Fruit fly (Drosophila melanogaster): ENCODE measurements around the gene CG4502.

Gene CG4502

DNA sequence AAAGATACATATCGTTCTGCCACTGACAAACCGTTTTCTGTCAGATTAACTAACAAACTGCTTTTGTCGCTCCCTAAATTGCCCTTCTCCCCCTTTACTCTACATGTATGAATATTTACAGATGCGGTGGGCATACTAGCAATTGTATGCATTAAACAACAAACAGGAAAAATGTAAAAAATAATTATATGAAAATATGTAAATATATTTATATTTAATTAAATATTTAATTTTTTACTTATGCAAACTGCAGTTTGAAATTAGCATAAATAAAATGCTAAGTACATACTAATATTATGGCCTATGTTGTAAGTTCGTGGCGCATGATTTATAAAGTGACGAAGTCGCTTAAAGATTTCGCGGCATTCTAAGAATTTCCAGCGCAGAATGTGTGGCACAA lies 53.3 kb downstream of the CG4502 start (continued):
- no peak for TF ChIP-seq prd (optimal IDR thresholded peaks at IDR 0.05)
- TF ChIP-seq prd (GFP tag; IDR thresholded peaks at IDR 0.05), result peak; percentile 50
- TF ChIP-seq slbo (GFP tag; IDR thresholded peaks at IDR 0.05), result 0 out of 2 replicates have a peak, but pooled peaks have one; percentile 15
- TF ChIP-seq Lpt (GFP tag; optimal IDR thresholded peaks at IDR 0.05), result no peak
- peak; percentile 50 for TF ChIP-seq salm (tag; optimal IDR thresholded peaks at IDR 0.05)
- TF ChIP-seq CG9876 (GFP tag; optimal IDR thresholded peaks at IDR 0.05), result no peak
- TF ChIP-seq trh (GFP tag; optimal IDR thresholded peaks at IDR 0.05), result no peak
- no peak for TF ChIP-seq z (GFP tag; IDR thresholded peaks at IDR 0.05)
- no peak for TF ChIP-seq CG4707 (GFP tag; optimal IDR thresholded peaks at IDR 0.05)
- TF ChIP-seq Gug (GFP tag; IDR thresholded peaks at IDR 0.05), result no peak
- TF ChIP-seq Ets65A (GFP tag), result no peak
- TF ChIP-seq CG18011 (GFP tag; optimal IDR thresholded peaks at IDR 0.05), result no peak
- no peak for TF ChIP-seq CG42726 (GFP tag; IDR thresholded peaks at IDR 0.05; ENCODE audit: partially characterized antibody)
- peak in 1 of 2 experiments; percentile 62 for TF ChIP-seq bsh (GFP tag; optimal IDR thresholded peaks at IDR 0.05)
- TF ChIP-seq Dref (GFP tag; IDR thresholded peaks at IDR 0.05), result no peak
- TF ChIP-seq HLH54F (GFP tag; optimal IDR thresholded peaks at IDR 0.05), result no peak
- peak; percentile 30 for TF ChIP-seq CG33557 (GFP tag; optimal IDR thresholded peaks at IDR 0.05)
- no peak for TF ChIP-seq CG4404 (GFP tag; IDR thresholded peaks at IDR 0.05)
- peak; percentile 54; the same call in 1 of the 2 replicates for TF ChIP-seq CG31441 (GFP tag; IDR thresholded peaks at IDR 0.05)
- TF ChIP-seq stwl (tag; optimal IDR thresholded peaks at IDR 0.05), result no peak
- TF ChIP-seq NC2α (GFP tag; optimal IDR thresholded peaks at IDR 0.05), result no peak
- TF ChIP-seq CG10431 (GFP tag; optimal IDR thresholded peaks at IDR 0.05), result peak; percentile 8
- peak; percentile 27 for TF ChIP-seq CG14710 (tag; optimal IDR thresholded peaks at IDR 0.05)
- TF ChIP-seq pho (GFP tag; optimal IDR thresholded peaks at IDR 0.05), result no peak
- TF ChIP-seq insv (GFP tag; optimal IDR thresholded peaks at IDR 0.05), result no peak
- TF ChIP-seq slp2 (GFP tag; optimal IDR thresholded peaks at IDR 0.05), result no peak
- peak; percentile 80 for TF ChIP-seq CG11504 (tag; optimal IDR thresholded peaks at IDR 0.05)
- peak in 1 of 2 experiments; percentile 51 for TF ChIP-seq Eip74EF (GFP tag; optimal IDR thresholded peaks at IDR 0.05)
- no peak for TF ChIP-seq hb (GFP tag; IDR thresholded peaks at IDR 0.05; ENCODE audit: partially characterized antibody)
- no peak for TF ChIP-seq Dbx (GFP tag; IDR thresholded peaks at IDR 0.05)
- TF ChIP-seq CG34224 (GFP tag; IDR thresholded peaks at IDR 0.05; ENCODE audit: partially characterized antibody), result no peak
- TF ChIP-seq CG6689 (GFP tag; IDR thresholded peaks at IDR 0.05), result peak; percentile 68
- peak; percentile 68 for TF ChIP-seq grau (tag; optimal IDR thresholded peaks at IDR 0.05)
- no peak for TF ChIP-seq Chrac-16 (GFP tag; optimal IDR thresholded peaks at IDR 0.05)
- TF ChIP-seq wdn (GFP tag; IDR thresholded peaks at IDR 0.05), result no peak
- TF ChIP-seq CG10267 (tag; optimal IDR thresholded peaks at IDR 0.05), result peak; percentile 31
- TF ChIP-seq zfh1 (GFP tag; IDR thresholded peaks at IDR 0.05), result peak; percentile 59; the same call in 2 of the 3 replicates
- TF ChIP-seq ash1 (GFP tag; optimal IDR thresholded peaks at IDR 0.05), result no peak
- TF ChIP-seq HLHmδ (GFP tag; optimal IDR thresholded peaks at IDR 0.05), result no peak
- no peak; the same call in 1 of the 3 replicates for TF ChIP-seq B-H1 (GFP tag; IDR thresholded peaks at IDR 0.05)
- TF ChIP-seq CG32767 (GFP tag; IDR thresholded peaks at IDR 0.05), result 0 out of 2 replicates have a peak, but pooled peaks have one; percentile 42
- TF ChIP-seq Xrp1 (GFP tag; IDR thresholded peaks at IDR 0.05), result peak; percentile 72
- peak; percentile 25; the same call in 1 of the 2 replicates for TF ChIP-seq CG11247 (GFP tag; IDR thresholded peaks at IDR 0.05)
- TF ChIP-seq zen (tag; optimal IDR thresholded peaks at IDR 0.05), result no peak
- TF ChIP-seq gro (GFP tag; optimal IDR thresholded peaks at IDR 0.05), result no peak
- no peak for TF ChIP-seq mam (GFP tag; optimal IDR thresholded peaks at IDR 0.05)
- TF ChIP-seq rib (GFP tag; IDR thresholded peaks at IDR 0.05), result no peak
- TF ChIP-seq MBD-R2 (GFP tag; IDR thresholded peaks at IDR 0.05), result no peak
- peak; percentile 36 for TF ChIP-seq Nf-YB (GFP tag; optimal IDR thresholded peaks at IDR 0.05)
- peak; percentile 37 for TF ChIP-seq Deaf1 (tag; optimal IDR thresholded peaks at IDR 0.05)
- no peak for TF ChIP-seq CG15514 (GFP tag; optimal IDR thresholded peaks at IDR 0.05)
